Worm (Caenorhabditis elegans) whole organism, L2 larva: Measurements from ENCODE around the gene Y66D12A.7.

Experiments
- F13H6.1 ChIP-seq: sonication (generic microtip); optimal IDR thresholded peaks from 2 replicates; lab custom pipeline; 2016; ENCODE audit warnings: missing genetic modification characterization, missing compliant biosample characterization
- R02D3.7 ChIP-seq: fragments of 150-350 bp; optimal IDR thresholded peaks from 2 replicates; lab custom pipeline; 2014; ENCODE audit warnings: missing biosample characterization, missing genetic modification characterization
- Y55F3AM.14 ChIP-seq: fragments of 200-800 bp; sonication (Bioruptor generic); optimal IDR thresholded peaks from 2 replicates; lab custom pipeline; 2018; ENCODE audit warnings: mild to moderate bottlenecking, missing genetic modification characterization, missing compliant biosample characterization
- alr-1 ChIP-seq: fragments of 150-350 bp; optimal IDR thresholded peaks from 2 replicates; lab custom pipeline; 2014; ENCODE audit warnings: missing biosample characterization, missing genetic modification characterization
- ama-1 ChIP-seq: fragments of 150-350 bp; optimal IDR thresholded peaks from 2 replicates; lab custom pipeline; 2018; ENCODE audit warnings: inconsistent platforms
- ceh-16 ChIP-seq: fragments of 150-350 bp; optimal IDR thresholded peaks from 2 replicates; lab custom pipeline; 2014; ENCODE audit warnings: missing biosample characterization, missing genetic modification characterization
- crh-2 ChIP-seq: sonication (generic microtip); optimal IDR thresholded peaks from 2 replicates; lab custom pipeline; 2017; ENCODE audit warnings: missing biosample characterization, missing genetic modification characterization
- dmd-4 ChIP-seq: sonication (generic microtip); optimal IDR thresholded peaks from 2 replicates; lab custom pipeline; 2017; ENCODE audit warnings: missing biosample characterization, missing genetic modification characterization
- egl-27 ChIP-seq: sonication (generic microtip); optimal IDR thresholded peaks from 3 replicates; lab custom pipeline; 2017; ENCODE audit warnings: missing biosample characterization, missing genetic modification reagents, missing genetic modification characterization
- elt-3 ChIP-seq: sonication (generic microtip); optimal IDR thresholded peaks from 2 replicates; lab custom pipeline; 2017; ENCODE audit warnings: missing biosample characterization, missing genetic modification characterization
- gmeb-1 ChIP-seq: fragments of 150-350 bp; optimal IDR thresholded peaks from 2 replicates; lab custom pipeline; 2014; ENCODE audit warnings: missing biosample characterization, missing genetic modification characterization
- lin-11 ChIP-seq: fragments of 150-350 bp; sonication (generic microtip); optimal IDR thresholded peaks from 2 replicates; lab custom pipeline; 2014; ENCODE audit warnings: missing biosample characterization, missing genetic modification characterization, inconsistent platforms, mixed read lengths
- lin-13 ChIP-seq: fragments of 150-350 bp; optimal IDR thresholded peaks from 2 replicates; lab custom pipeline; 2014; ENCODE audit warnings: missing biosample characterization, missing genetic modification reagents, missing genetic modification characterization
- lin-39 ChIP-seq: fragments of 150-350 bp; optimal IDR thresholded peaks from 2 replicates; lab custom pipeline; 2014; ENCODE audit warnings: missing biosample characterization, missing genetic modification reagents, missing genetic modification characterization
- lsy-2 ChIP-seq, 2 experiments: fragments of 150-350 bp in 1 of 2; sonication (generic microtip) in 1 of 2; optimal IDR thresholded peaks; 2 replicates each; lab custom pipeline; 2014 to 2017; ENCODE audit warnings: missing biosample characterization in 2 of 2, missing genetic modification characterization in 2 of 2
- mbf-1 ChIP-seq: sonication (generic microtip); optimal IDR thresholded peaks from 2 replicates; lab custom pipeline; 2017; ENCODE audit warnings: missing biosample characterization, missing genetic modification characterization
- mdl-1 ChIP-seq, 2 experiments: fragments of 150-350 bp in 1 of 2; sonication (generic microtip) in 1 of 2; optimal IDR thresholded peaks; 2 replicates each; lab custom pipeline; 2017; ENCODE audit warnings: missing biosample characterization in 2 of 2, missing genetic modification characterization in 2 of 2
- nhr-10 ChIP-seq: sonication (generic microtip); optimal IDR thresholded peaks from 2 replicates; lab custom pipeline; 2017; ENCODE audit warnings: missing biosample characterization, missing genetic modification characterization
- nhr-11 ChIP-seq: fragments of 150-350 bp; optimal IDR thresholded peaks from 2 replicates; lab custom pipeline; 2014; ENCODE audit warnings: missing biosample characterization, missing genetic modification characterization
- nhr-12 ChIP-seq: fragments of 150-350 bp; optimal IDR thresholded peaks from 2 replicates; lab custom pipeline; 2014; ENCODE audit warnings: missing biosample characterization, missing genetic modification characterization
- nhr-21 ChIP-seq: fragments of 150-350 bp; optimal IDR thresholded peaks from 2 replicates; lab custom pipeline; 2014; ENCODE audit warnings: missing biosample characterization, missing genetic modification characterization
- nhr-23 ChIP-seq: fragments of 150-350 bp; optimal IDR thresholded peaks from 2 replicates; lab custom pipeline; 2014; ENCODE audit warnings: missing biosample characterization, missing genetic modification reagents, missing genetic modification characterization
- nhr-25 ChIP-seq: fragments of 150-350 bp; sonication (generic microtip); optimal IDR thresholded peaks from 3 replicates; lab custom pipeline; 2014; ENCODE audit warnings: missing biosample characterization, missing genetic modification characterization
- nhr-6 ChIP-seq: fragments of 150-350 bp; optimal IDR thresholded peaks from 2 replicates; lab custom pipeline; 2014; ENCODE audit warnings: missing biosample characterization, missing genetic modification characterization
- nhr-77 ChIP-seq: fragments of 150-350 bp; optimal IDR thresholded peaks from 2 replicates; lab custom pipeline; 2014; ENCODE audit warnings: missing biosample characterization, missing genetic modification characterization
- peb-1 ChIP-seq: fragments of 150-350 bp; optimal IDR thresholded peaks from 2 replicates; lab custom pipeline; 2014; ENCODE audit warnings: missing biosample characterization, missing genetic modification characterization
- sem-4 ChIP-seq: fragments of 150-350 bp; optimal IDR thresholded peaks from 2 replicates; lab custom pipeline; 2014; ENCODE audit warnings: missing biosample characterization, missing genetic modification reagents, missing genetic modification characterization
- skn-1 ChIP-seq: sonication (generic microtip); optimal IDR thresholded peaks from 2 replicates; lab custom pipeline; 2017; ENCODE audit warnings: missing biosample characterization, missing genetic modification characterization
- sma-3 ChIP-seq: sonication (generic microtip); optimal IDR thresholded peaks from 2 replicates; lab custom pipeline; 2016; ENCODE audit warnings: missing genetic modification reagents, missing genetic modification characterization, missing compliant biosample characterization
- unc-55 ChIP-seq: fragments of 150-350 bp; sonication (generic microtip); optimal IDR thresholded peaks from 3 replicates; lab custom pipeline; 2014; ENCODE audit warnings: missing biosample characterization, missing genetic modification reagents, missing genetic modification characterization
- zag-1 ChIP-seq: fragments of 150-350 bp; optimal IDR thresholded peaks from 2 replicates; lab custom pipeline; 2014; ENCODE audit warnings: missing biosample characterization, missing genetic modification characterization
- ztf-11 ChIP-seq: sonication (generic microtip); optimal IDR thresholded peaks from 2 replicates; lab custom pipeline; 2017; ENCODE audit warnings: missing biosample characterization, missing genetic modification characterization

Gene Y66D12A.7

ce11 chrIII:11580428-11580885 lies at the start of gene Y66D12A.7:
TSS of gene Y66D12A.7 (minus strand) at chrIII:11580478.
- TF ChIP-seq ama-1 (no peak), gmeb-1 (peak; percentile 88), elt-3 (tag; lab: Kevin White, UChicago) (no peak), ztf-11 (no peak), lin-13 (GFP tag; lab: Kevin White, UChicago) (peak; percentile 30), crh-2 (peak; percentile 5), unc-55 (GFP tag; lab: Kevin White, UChicago) (peak; percentile 61), lsy-2 (tag; optimal IDR thresholded peaks at IDR 0.05; lab: Kevin White, UChicago) (peak in 1 of 2 experiments; percentile 54), egl-27 (tag; lab: Kevin White, UChicago) (no peak), nhr-21 (tag; lab: Kevin White, UChicago) (no peak), nhr-77 (no peak)

ce11 chrIII:11629354-11629753 lies 49.1 kb upstream of the Y66D12A.7 start, which contains the start of gene Y66A7A.7:
TSS of gene Y66A7A.7 (minus strand) at chrIII:11629454.
- TF ChIP-seq sma-3 (GFP tag; lab: Kevin White, UChicago) = no peak
- no peak for TF ChIP-seq mbf-1 (tag; lab: Kevin White, UChicago)
- no peak for TF ChIP-seq ceh-16 (tag; lab: Kevin White, UChicago)
- no peak for TF ChIP-seq lin-39 (tag; lab: Kevin White, UChicago)
- no peak for TF ChIP-seq nhr-10 (tag; lab: Kevin White, UChicago)

ce11 chrIII:11627631-11628030 lies 47.4 kb upstream of the Y66D12A.7 start:
- TF ChIP-seq F13H6.1 (tag; lab: Kevin White, UChicago) (no peak), nhr-6 (tag; lab: Kevin White, UChicago) (no peak), alr-1 (tag; lab: Kevin White, UChicago) (no peak), lin-11 (tag; lab: Kevin White, UChicago) (no peak), nhr-11 (tag; lab: Kevin White, UChicago) (no peak), nhr-77 (no peak), lin-39 (tag; lab: Kevin White, UChicago) (no peak), nhr-12 (tag; lab: Kevin White, UChicago) (no peak), nhr-23 (tag; lab: Kevin White, UChicago) (no peak), zag-1 (no peak), peb-1 (tag; lab: Kevin White, UChicago) (no peak), R02D3.7 (tag; lab: Kevin White, UChicago) (no peak), ceh-16 (tag; lab: Kevin White, UChicago) (no peak), Y55F3AM.14 (GFP tag; lab: Kevin White, UChicago) (no peak), nhr-25 (tag; lab: Kevin White, UChicago) (no peak), skn-1 (tag; lab: Kevin White, UChicago) (no peak)

ce11 chrIII:11624838-11625292 lies 44.6 kb upstream of the Y66D12A.7 start, which contains the start of gene gly-8:
TSS of gene gly-8 (plus strand) at chrIII:11625242.
- TF ChIP-seq lsy-2 (tag; optimal IDR thresholded peaks at IDR 0.05; lab: Kevin White, UChicago) (peak in 1 of 2 experiments; percentile 12), sma-3 (GFP tag; lab: Kevin White, UChicago) (no peak), sem-4 (tag; lab: Kevin White, UChicago) (peak; percentile 35), nhr-25 (tag; lab: Kevin White, UChicago) (peak; percentile 72)

- no peak for TF ChIP-seq sem-4 (tag; lab: Kevin White, UChicago)
- TF ChIP-seq peb-1 (tag; lab: Kevin White, UChicago) = no peak
- TF ChIP-seq lin-39 (tag; lab: Kevin White, UChicago) = no peak
These were observed 36.2 kb upstream of the Y66D12A.7 start, which contains the start of gene ceh-91 for ce11 chrIII:11616446-11616845. TSS of gene ceh-91 (plus strand) at chrIII:11616746.

ce11 chrIII:11615802-11616201 lies 35.5 kb upstream of the Y66D12A.7 start:
- no peak for TF ChIP-seq dmd-4
- no peak for TF ChIP-seq mdl-1 (tag; optimal IDR thresholded peaks at IDR 0.05; lab: Kevin White, UChicago)
- TF ChIP-seq egl-27 (tag; lab: Kevin White, UChicago) = no peak
- TF ChIP-seq nhr-77 = no peak
